Worm (Caenorhabditis elegans) whole organism, L3 larva: ENCODE results near the gene W09C2.8.

Experiments
- ZK546.5 ChIP-seq: sonication (generic microtip); optimal IDR thresholded peaks from 2 replicates; lab custom pipeline; 2017; ENCODE audit warnings: missing biosample characterization, missing genetic modification characterization
- aly-2 ChIP-seq: fragments of 150-350 bp; optimal IDR thresholded peaks from 2 replicates; lab custom pipeline; 2014; ENCODE audit warnings: missing biosample characterization, missing genetic modification characterization
- ceh-28 ChIP-seq: fragments of 150-350 bp; optimal IDR thresholded peaks from 2 replicates; lab custom pipeline; 2014; ENCODE audit warnings: missing biosample characterization, missing genetic modification reagents, missing genetic modification characterization
- elt-3 ChIP-seq, 3 experiments: fragments of 150-350 bp in 1 of 3; sonication (generic microtip) in 2 of 3; optimal IDR thresholded peaks; 2 replicates in 2 of 3; 4 replicates in 1 of 3; lab custom pipeline; 2014 to 2017; ENCODE audit warnings: missing biosample characterization in 3 of 3, missing genetic modification characterization in 3 of 3
- hmg-11 ChIP-seq: sonication (generic microtip); optimal IDR thresholded peaks from 2 replicates; lab custom pipeline; 2016; ENCODE audit warnings: missing genetic modification characterization, missing compliant biosample characterization
- mdl-1 ChIP-seq: fragments of 150-350 bp; optimal IDR thresholded peaks from 2 replicates; lab custom pipeline; 2014; ENCODE audit warnings: missing biosample characterization, missing genetic modification characterization
- mml-1 ChIP-seq: fragments of 150-350 bp; sonication (generic microtip); optimal IDR thresholded peaks from 3 replicates; lab custom pipeline; 2014; ENCODE audit warnings: missing biosample characterization, missing genetic modification characterization
- nhr-25 ChIP-seq: sonication (generic microtip); optimal IDR thresholded peaks from 2 replicates; lab custom pipeline; 2017; ENCODE audit warnings: missing biosample characterization, missing genetic modification characterization
- nhr-28 ChIP-seq: fragments of 150-350 bp; optimal IDR thresholded peaks from 2 replicates; lab custom pipeline; 2014; ENCODE audit warnings: missing biosample characterization, missing genetic modification characterization
- nhr-67 ChIP-seq: fragments of 150-350 bp; optimal IDR thresholded peaks from 2 replicates; lab custom pipeline; 2014; ENCODE audit warnings: missing biosample characterization, missing genetic modification characterization
- pqm-1 ChIP-seq: fragments of 150-350 bp; optimal IDR thresholded peaks from 2 replicates; lab custom pipeline; 2017; ENCODE audit warnings: missing biosample characterization, missing genetic modification characterization, inconsistent platforms
- snpc-4 ChIP-seq: fragments of 150-350 bp; optimal IDR thresholded peaks from 2 replicates; lab custom pipeline; 2014; ENCODE audit warnings: missing biosample characterization, missing genetic modification characterization
- unc-62 ChIP-seq: fragments of 150-350 bp; sonication (generic microtip); optimal IDR thresholded peaks from 4 replicates; lab custom pipeline; 2014; ENCODE audit warnings: missing biosample characterization, missing genetic modification reagents, missing genetic modification characterization
- zag-1 ChIP-seq: fragments of 150-350 bp; optimal IDR thresholded peaks from 2 replicates; lab custom pipeline; 2014; ENCODE audit warnings: missing biosample characterization, missing genetic modification characterization

DNA sequence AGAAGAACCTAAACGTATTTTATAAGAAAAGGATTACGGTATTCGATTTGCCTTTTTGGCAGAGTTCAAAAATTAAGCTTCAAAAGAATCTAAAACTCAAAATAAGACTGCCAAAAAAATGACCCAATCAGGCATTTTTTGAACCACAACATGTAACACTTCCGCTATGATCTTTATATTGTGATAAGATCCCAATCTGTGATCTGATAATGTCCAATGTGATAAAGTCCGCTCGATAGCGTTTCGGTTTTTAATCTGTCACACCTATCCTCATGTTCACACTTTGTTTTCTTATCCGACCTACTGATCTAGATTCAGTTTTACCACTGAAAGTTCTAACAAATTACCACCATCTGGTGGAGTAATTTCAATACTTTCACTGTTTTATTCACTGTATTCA is 10.1 kb downstream of the W09C2.8 start:
- TF ChIP-seq mdl-1 (tag; lab: Kevin White, UChicago) (no peak), pqm-1 (tag; lab: Kevin White, UChicago) (no peak), zag-1 (tag; lab: Kevin White, UChicago) (no peak), elt-3 (tag; optimal IDR thresholded peaks at IDR 0.05; lab: Kevin White, UChicago) (no peak), snpc-4 (tag; lab: Kevin White, UChicago) (no peak), hmg-11 (tag; lab: Kevin White, UChicago) (no peak), mml-1 (tag; lab: Kevin White, UChicago) (no peak), nhr-25 (no peak), ZK546.5 (tag; lab: Kevin White, UChicago) (no peak), nhr-67 (tag; lab: Kevin White, UChicago) (no peak), ceh-28 (tag; lab: Kevin White, UChicago) (no peak), nhr-28 (tag; lab: Kevin White, UChicago) (no peak), aly-2 (tag; lab: Kevin White, UChicago) (no peak), unc-62 (GFP tag; lab: Kevin White, UChicago) (no peak)
